Worm (Caenorhabditis elegans) whole organism, young adult: ENCODE results near the gene sto-4.

ENCODE experiments used
- F39B2.1 ChIP-seq: fragments of 200-800 bp; sonication (Bioruptor generic); IDR thresholded peaks from 2 replicates; pipeline ENCODE4 v1.3.6; 2022; ENCODE audit warnings: missing genetic modification reagents, missing genetic modification characterization, missing compliant biosample characterization
- K12H6.12 ChIP-seq: fragments of 200-800 bp; sonication (Bioruptor generic); optimal IDR thresholded peaks from 2 replicates; lab custom pipeline; 2018; ENCODE audit warnings: mild to moderate bottlenecking, missing genetic modification characterization, missing compliant biosample characterization
- Y56A3A.18 ChIP-seq: fragments of 200-800 bp; sonication (Bioruptor generic); IDR thresholded peaks from 2 replicates; pipeline ENCODE4 v1.3.6; 2022; ENCODE audit warnings: missing genetic modification reagents, missing genetic modification characterization, missing compliant biosample characterization
- ZK185.1 ChIP-seq: sonication (generic microtip); optimal IDR thresholded peaks from 2 replicates; lab custom pipeline; 2016; ENCODE audit warnings: mild to moderate bottlenecking, missing genetic modification characterization, missing compliant biosample characterization; ENCODE audit not compliant: poor library complexity, severe bottlenecking
- attf-5 ChIP-seq: fragments of 200-800 bp; sonication (Bioruptor generic); optimal IDR thresholded peaks from 2 replicates; lab custom pipeline; 2018; ENCODE audit warnings: mild to moderate bottlenecking, missing genetic modification characterization, missing compliant biosample characterization
- attf-6 ChIP-seq: fragments of 200-800 bp; sonication (Bioruptor generic); IDR thresholded peaks from 2 replicates; pipeline ENCODE4 v1.3.6; 2022; ENCODE audit warnings: missing genetic modification reagents, missing genetic modification characterization, missing compliant biosample characterization
- ccch-3 ChIP-seq: fragments of 200-800 bp; sonication (Bioruptor generic); optimal IDR thresholded peaks from 2 replicates; lab custom pipeline; 2018; ENCODE audit warnings: mild to moderate bottlenecking, missing genetic modification characterization, missing compliant biosample characterization
- ceh-27 ChIP-seq: fragments of 200-800 bp; sonication (Bioruptor generic); optimal IDR thresholded peaks from 2 replicates; lab custom pipeline; 2018; ENCODE audit warnings: mild to moderate bottlenecking, missing genetic modification characterization, moderate library complexity, missing compliant biosample characterization
- him-1 ChIP-seq: sonication (generic microtip); optimal IDR thresholded peaks from 2 replicates; lab custom pipeline; 2016; ENCODE audit warnings: missing genotype, missing genetic modification reagents, missing genetic modification characterization, missing compliant biosample characterization
- hlh-12 ChIP-seq: sonication (generic microtip); optimal IDR thresholded peaks from 2 replicates; lab custom pipeline; 2016; ENCODE audit warnings: missing genetic modification characterization, missing compliant biosample characterization
- hmg-1.2 ChIP-seq: fragments of 200-800 bp; sonication (Bioruptor generic); IDR thresholded peaks from 2 replicates; pipeline ENCODE4 v1.3.6; 2022; ENCODE audit warnings: missing genetic modification reagents, missing genetic modification characterization, missing compliant biosample characterization
- mes-4 ChIP-seq: sonication (generic microtip); optimal IDR thresholded peaks from 2 replicates; lab custom pipeline; 2016; ENCODE audit warnings: missing genotype, missing genetic modification characterization, missing compliant biosample characterization
- nhr-80 ChIP-seq: sonication (generic microtip); optimal IDR thresholded peaks from 2 replicates; lab custom pipeline; 2016; ENCODE audit warnings: missing genetic modification characterization, missing compliant biosample characterization
- rpc-1 ChIP-seq, 2 experiments: fragments of 150-350 bp in 1 of 2; sonication (generic microtip) in 1 of 2; optimal IDR thresholded peaks; 2 replicates each; lab custom pipeline; 2014 to 2018; ENCODE audit warnings: missing biosample characterization in 1 of 2, missing genetic modification characterization in 1 of 2, missing genetic modification reagents in 1 of 2, missing genotype in 1 of 2
- unc-62 ChIP-seq: fragments of 150-350 bp; optimal IDR thresholded peaks from 2 replicates; lab custom pipeline; 2014; ENCODE audit warnings: missing biosample characterization, missing genetic modification reagents, missing genetic modification characterization
- ztf-22 ChIP-seq: fragments of 200-800 bp; sonication (Bioruptor generic); optimal IDR thresholded peaks from 2 replicates; lab custom pipeline; 2018; ENCODE audit warnings: mild to moderate bottlenecking, missing genetic modification characterization, moderate library complexity, missing compliant biosample characterization
- ztf-26 ChIP-seq: sonication (generic microtip); optimal IDR thresholded peaks from 2 replicates; lab custom pipeline; 2017; ENCODE audit warnings: missing genetic modification characterization, missing compliant biosample characterization

sto-4 gene

DNA sequence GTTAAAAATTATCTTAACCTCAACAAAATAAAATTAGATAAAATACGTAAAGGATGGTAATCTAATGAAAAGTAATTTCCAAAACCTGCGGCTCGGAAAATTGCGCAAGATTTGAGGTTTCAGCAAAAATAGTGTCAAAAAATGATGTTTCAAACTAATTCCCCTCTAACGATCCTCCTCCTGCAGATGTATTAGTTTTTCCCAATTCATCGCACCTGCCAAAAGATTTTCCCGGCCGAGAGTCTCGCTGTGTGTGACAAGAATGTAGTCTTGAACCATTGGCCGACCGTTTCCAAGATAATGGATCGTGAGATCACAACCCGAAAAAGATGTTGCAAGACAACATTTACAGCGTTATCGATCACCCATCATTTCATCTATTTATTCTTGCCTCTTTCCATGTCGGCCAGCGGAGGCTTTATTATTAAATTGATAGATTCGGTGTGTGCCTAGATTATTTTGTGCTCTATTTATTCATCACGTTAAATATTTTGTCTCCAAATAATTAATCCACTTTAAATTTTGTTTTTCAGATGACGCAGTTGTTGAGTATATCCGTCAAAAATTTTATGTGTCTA, 46.2 kb downstream of the sto-4 start, which contains the start of the genes C44C10.10 and C44C10.5:
TSS of gene C44C10.10 (plus strand) at position 301 of the 578 bp plus-strand sequence.
TSS of gene C44C10.5 (plus strand) at position 528 of the 578 bp plus-strand sequence.
- TF ChIP-seq ceh-27 (GFP tag; lab: Kevin White, UChicago) (no peak), mes-4 (tag; lab: Kevin White, UChicago) (no peak), K12H6.12 (no peak), F39B2.1 (GFP tag; lab: Robert Waterston, UW) (no peak), ztf-26 (no peak), attf-6 (GFP tag; lab: Robert Waterston, UW) (no peak), unc-62 (no peak), ccch-3 (GFP tag; lab: Kevin White, UChicago) (no peak), hlh-12 (no peak)
- TF ChIP-seq, all 124 proteins: peak for 0

DNA sequence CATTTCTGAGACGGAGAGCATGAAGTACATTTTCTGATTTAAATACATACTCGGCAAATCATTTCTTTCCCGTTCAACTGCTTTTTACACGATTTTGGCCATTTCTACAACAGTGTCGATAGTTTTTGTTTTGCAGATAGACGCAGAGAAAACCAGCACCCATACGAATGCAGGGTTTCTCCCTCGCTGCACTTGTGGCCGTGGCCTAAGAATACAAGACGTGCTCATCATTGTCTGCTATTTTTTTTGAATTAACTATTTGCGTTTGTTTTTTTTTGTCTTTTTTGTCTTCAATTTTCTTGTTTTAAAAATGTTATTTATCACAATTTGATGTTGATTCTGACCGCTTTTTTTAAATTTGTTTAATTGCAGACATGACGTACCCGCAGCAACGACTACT, 49.2 kb downstream of the sto-4 start, which contains the start of gene smcl-1:
TSS of gene smcl-1 (plus strand) at position 373 of the 400 bp plus-strand sequence.
- TF ChIP-seq Y56A3A.18 (GFP tag; lab: Robert Waterston, UW) (no peak), hmg-1.2 (GFP tag; lab: Robert Waterston, UW) (no peak), ceh-27 (GFP tag; lab: Kevin White, UChicago) (peak; percentile 3), attf-5 (peak; percentile 40), ZK185.1 (tag; lab: Kevin White, UChicago) (peak; percentile 55), nhr-80 (tag; lab: Kevin White, UChicago) (peak; percentile 51), ztf-22 (GFP tag; lab: Kevin White, UChicago) (no peak), him-1 (tag; lab: Kevin White, UChicago) (no peak)

ce11 chrX:11696696-11697095, 52.8 kb downstream of the sto-4 start, which contains the start of gene C44C10.12:
Gene C44C10.12, plus strand, starts transcription at chrX:11696996.
- TF ChIP-seq rpc-1 (optimal IDR thresholded peaks at IDR 0.05; lab: Kevin White, UChicago) = no peak
- TF ChIP-seq rpc-1 (tag; optimal IDR thresholded peaks at IDR 0.05; lab: Kevin White, UChicago) = no peak
